Fruit fly (Drosophila melanogaster) whole organism, embryonic: ENCODE measurements around the gene Hrs.

Experiments
- Bteb2 ChIP-seq: fragments of 200-800 bp; sonication (Bioruptor generic); optimal IDR thresholded peaks from 2 replicates; lab custom pipeline; 2016; ENCODE audit warnings: missing biosample characterization, missing genetic modification characterization
- CG10979 ChIP-seq: fragments of 200-800 bp; sonication (Bioruptor generic); optimal IDR thresholded peaks from 2 replicates; lab custom pipeline; 2018; ENCODE audit warnings: missing biosample characterization, mild to moderate bottlenecking, missing genetic modification characterization, moderate library complexity
- CG11247 ChIP-seq: fragments of 200-800 bp; sonication (Bioruptor generic); IDR thresholded peaks from 2 replicates; pipeline ENCODE4 v1.3.6; 2022; ENCODE audit warnings: missing biosample characterization, missing genetic modification characterization
- CG11695 ChIP-seq: fragments of 200-800 bp; sonication (Bioruptor generic); IDR thresholded peaks from 3 replicates; pipeline ENCODE4 v1.3.6; 2022; ENCODE audit warnings: missing biosample characterization, missing genetic modification characterization
- CG14050 ChIP-seq: fragments of 200-800 bp; sonication (Bioruptor generic); IDR thresholded peaks from 3 replicates; pipeline ENCODE4 v1.3.6; 2022; ENCODE audit warnings: missing biosample characterization, missing genetic modification characterization
- CG1647 ChIP-seq: fragments of 200-800 bp; sonication (Bioruptor generic); optimal IDR thresholded peaks from 3 replicates; lab custom pipeline; 2016; ENCODE audit warnings: missing biosample characterization, missing genetic modification characterization
- CG17186 ChIP-seq: fragments of 200-800 bp; sonication (Bioruptor generic); optimal IDR thresholded peaks from 3 replicates; lab custom pipeline; 2017; ENCODE audit warnings: missing biosample characterization, missing genetic modification reagents, missing genetic modification characterization
- CG3281 ChIP-seq: fragments of 200-800 bp; sonication (Bioruptor generic); optimal IDR thresholded peaks from 3 replicates; lab custom pipeline; 2017; ENCODE audit warnings: missing biosample characterization, mild to moderate bottlenecking, missing genetic modification characterization
- CG3726 ChIP-seq: fragments of 200-800 bp; sonication (Bioruptor generic); IDR thresholded peaks from 3 replicates; pipeline ENCODE4, ENCODE4 v1.3.6; 2022; ENCODE audit warnings: missing biosample characterization, missing genetic modification characterization
- CG3847 ChIP-seq: fragments of 200-800 bp; sonication (Bioruptor generic); IDR thresholded peaks from 2 replicates; pipeline ENCODE4 v1.3.6; 2022; ENCODE audit warnings: missing biosample characterization, missing genetic modification characterization
- CG8089 ChIP-seq: fragments of 200-800 bp; sonication (Bioruptor generic); optimal IDR thresholded peaks from 3 replicates; lab custom pipeline; 2016; ENCODE audit warnings: missing biosample characterization, missing genetic modification characterization
- CG8290 ChIP-seq, 3 experiments: fragments of 200-800 bp; sonication (Bioruptor generic); optimal IDR thresholded peaks; 2 replicates each; lab custom pipeline; 2016 to 2019; ENCODE audit warnings: missing biosample characterization in 3 of 3, missing genetic modification characterization in 3 of 3, mild to moderate bottlenecking in 2 of 3, moderate library complexity in 1 of 3
- CG8944 ChIP-seq: fragments of 200-800 bp; sonication (Bioruptor generic); optimal IDR thresholded peaks from 3 replicates; lab custom pipeline; 2016; ENCODE audit warnings: missing biosample characterization, missing genetic modification characterization
- CG9932 ChIP-seq: fragments of 200-800 bp; sonication (Bioruptor generic); IDR thresholded peaks from 2 replicates; pipeline ENCODE4 v1.3.6; 2022; ENCODE audit warnings: missing biosample characterization, missing genetic modification characterization
- D19B ChIP-seq: fragments of 200-800 bp; sonication (Bioruptor generic); optimal IDR thresholded peaks from 2 replicates; lab custom pipeline; 2017; ENCODE audit warnings: missing biosample characterization, mild to moderate bottlenecking, missing genetic modification characterization
- Deaf1 ChIP-seq: fragments of 200-800 bp; optimal IDR thresholded peaks from 3 replicates; lab custom pipeline; 2019; ENCODE audit warnings: missing biosample characterization, mild to moderate bottlenecking, missing genetic modification characterization, moderate library complexity
- Hsf ChIP-seq: fragments of 200-800 bp; sonication (Bioruptor generic); optimal IDR thresholded peaks from 3 replicates; lab custom pipeline; 2016; ENCODE audit warnings: missing biosample characterization, missing genetic modification characterization
- Jarid2 ChIP-seq: fragments of 200-800 bp; sonication (Bioruptor generic); optimal IDR thresholded peaks from 3 replicates; lab custom pipeline; 2017; ENCODE audit warnings: mild to moderate bottlenecking, missing biosample characterization, missing genetic modification reagents, missing genetic modification characterization
- MTF-1 ChIP-seq: fragments of 200-800 bp; sonication (Bioruptor generic); optimal IDR thresholded peaks from 2 replicates; lab custom pipeline; 2018; ENCODE audit warnings: missing biosample characterization, mild to moderate bottlenecking, missing genetic modification characterization, borderline replicate concordance
- Mad ChIP-seq: fragments of 200-800 bp; sonication (Bioruptor generic); optimal IDR thresholded peaks from 2 replicates; lab custom pipeline; 2016; ENCODE audit warnings: missing biosample characterization, missing genetic modification characterization
- NC2α ChIP-seq: fragments of 200-800 bp; sonication (Bioruptor generic); optimal IDR thresholded peaks from 2 replicates; lab custom pipeline; 2016; ENCODE audit warnings: missing biosample characterization, missing genetic modification characterization
- Oli ChIP-seq: fragments of 200-800 bp; sonication (Bioruptor generic); optimal IDR thresholded peaks from 2 replicates; lab custom pipeline; 2018; ENCODE audit warnings: missing biosample characterization, mild to moderate bottlenecking, missing genetic modification characterization, moderate library complexity
- PHDP ChIP-seq: fragments of 200-800 bp; sonication (Bioruptor generic); optimal IDR thresholded peaks from 3 replicates; lab custom pipeline; 2018; ENCODE audit warnings: missing biosample characterization, mild to moderate bottlenecking, missing genetic modification characterization, moderate library complexity
- Ravus ChIP-seq: fragments of 200-800 bp; sonication (Bioruptor generic); IDR thresholded peaks from 2 replicates; pipeline ENCODE4 v1.3.6; 2022; ENCODE audit warnings: missing biosample characterization, missing genetic modification characterization
- Rfx ChIP-seq: fragments of 200-800 bp; sonication (Bioruptor generic); IDR thresholded peaks from 2 replicates; pipeline ENCODE4 v1.3.6; 2022; ENCODE audit warnings: missing biosample characterization, missing genetic modification characterization
- Sox100B ChIP-seq: fragments of 200-800 bp; sonication (Bioruptor generic); optimal IDR thresholded peaks from 3 replicates; lab custom pipeline; 2018; ENCODE audit warnings: missing biosample characterization, mild to moderate bottlenecking, missing genetic modification characterization
- Stat92E ChIP-seq, 3 experiments: fragments of >200 bp in 2 of 3; fragments of 200-800 bp in 1 of 3; sonication (Bioruptor generic) in 1 of 3; optimal IDR thresholded peaks; 2 replicates each; lab custom pipeline; 2017 to 2019; ENCODE audit warnings: missing biosample characterization in 3 of 3, missing genetic modification characterization in 3 of 3, mild to moderate bottlenecking in 1 of 3, moderate library complexity in 1 of 3
- ab ChIP-seq: fragments of 200-800 bp; sonication (Bioruptor generic); optimal IDR thresholded peaks from 2 replicates; lab custom pipeline; 2016; ENCODE audit warnings: missing biosample characterization, missing genetic modification characterization
- amos ChIP-seq: fragments of 200-800 bp; sonication (Bioruptor generic); IDR thresholded peaks from 2 replicates; pipeline ENCODE4 v1.3.6; 2022; ENCODE audit warnings: missing biosample characterization, missing genetic modification characterization; ENCODE audit not compliant: partially characterized antibody
- cad ChIP-seq: fragments of >200 bp; optimal IDR thresholded peaks from 2 replicates; lab custom pipeline; 2017; ENCODE audit warnings: missing biosample characterization, missing genetic modification characterization
- croc ChIP-seq: fragments of 200-800 bp; sonication (Bioruptor generic); conservative IDR thresholded peaks from 3 replicates; pipeline ENCODE4 v1.3.6; 2022; ENCODE audit warnings: missing biosample characterization, missing genetic modification characterization
- dan ChIP-seq: fragments of 200-800 bp; sonication (Bioruptor generic); IDR thresholded peaks from 2 replicates; pipeline ENCODE4 v1.3.6; 2022; ENCODE audit warnings: missing biosample characterization, missing genetic modification characterization
- dpn ChIP-seq, 2 experiments: fragments of 200-800 bp; sonication (Bioruptor generic); optimal IDR thresholded peaks; 3 replicates each; lab custom pipeline; 2016; ENCODE audit warnings: missing biosample characterization in 2 of 2, missing genetic modification characterization in 2 of 2
- esg ChIP-seq: fragments of 200-800 bp; sonication (Bioruptor generic); conservative IDR thresholded peaks from 2 replicates; pipeline ENCODE4 v1.3.6; 2022; ENCODE audit warnings: missing biosample characterization, missing genetic modification characterization
- eyg ChIP-seq: fragments of 200-800 bp; sonication (Bioruptor generic); optimal IDR thresholded peaks from 3 replicates; lab custom pipeline; 2016; ENCODE audit warnings: missing biosample characterization, missing genetic modification characterization
- gsb ChIP-seq: fragments of 200-800 bp; sonication (Bioruptor generic); IDR thresholded peaks from 2 replicates; pipeline ENCODE4 v1.3.6; 2022; ENCODE audit warnings: missing biosample characterization, missing genetic modification characterization
- gt ChIP-seq: fragments of 200-800 bp; sonication (Bioruptor generic); IDR thresholded peaks from 2 replicates; pipeline ENCODE4 v1.3.6; 2022; ENCODE audit warnings: missing biosample characterization, missing genetic modification characterization
- lilli ChIP-seq: fragments of 200-800 bp; sonication (Bioruptor generic); optimal IDR thresholded peaks from 3 replicates; lab custom pipeline; 2016; ENCODE audit warnings: missing biosample characterization, missing genetic modification characterization
- maf-S ChIP-seq: fragments of 200-800 bp; sonication (Bioruptor generic); optimal IDR thresholded peaks from 2 replicates; lab custom pipeline; 2016; ENCODE audit warnings: missing biosample characterization, missing genetic modification characterization
- nerfin-1 ChIP-seq: fragments of 200-800 bp; sonication (Bioruptor generic); optimal IDR thresholded peaks from 3 replicates; lab custom pipeline; 2019; ENCODE audit warnings: missing biosample characterization, mild to moderate bottlenecking, missing genetic modification characterization, moderate library complexity
- nmo ChIP-seq: fragments of 200-800 bp; sonication (Bioruptor generic); optimal IDR thresholded peaks from 2 replicates; lab custom pipeline; 2018; ENCODE audit warnings: missing biosample characterization, mild to moderate bottlenecking, missing genetic modification characterization, moderate library complexity
- oc ChIP-seq: fragments of 200-800 bp; sonication (Bioruptor generic); optimal IDR thresholded peaks from 2 replicates; lab custom pipeline; 2018; ENCODE audit warnings: missing biosample characterization, mild to moderate bottlenecking, missing genetic modification characterization, moderate library complexity
- peb ChIP-seq: fragments of 200-800 bp; sonication (Bioruptor generic); IDR thresholded peaks from 2 replicates; pipeline ENCODE4 v1.3.6; 2022; ENCODE audit warnings: missing biosample characterization, missing genetic modification characterization
- ssp ChIP-seq: fragments of 200-800 bp; sonication (Bioruptor generic); IDR thresholded peaks from 2 replicates; pipeline ENCODE4 v1.3.6; 2022; ENCODE audit warnings: missing biosample characterization, missing genetic modification characterization
- twi ChIP-seq: fragments of 200-800 bp; optimal IDR thresholded peaks from 2 replicates; lab custom pipeline; 2019; ENCODE audit warnings: missing biosample characterization, mild to moderate bottlenecking, missing genetic modification characterization, moderate library complexity
- unc-4 ChIP-seq: fragments of 200-800 bp; sonication (Bioruptor generic); IDR thresholded peaks from 2 replicates; pipeline ENCODE4 v1.3.6; 2022; ENCODE audit warnings: missing biosample characterization, missing genetic modification characterization; ENCODE audit not compliant: partially characterized antibody
- vfl ChIP-seq: fragments of 200-800 bp; sonication (Bioruptor generic); optimal IDR thresholded peaks from 2 replicates; lab custom pipeline; 2016; ENCODE audit warnings: missing biosample characterization, missing genetic modification characterization
- vvl ChIP-seq: fragments of 200-800 bp; sonication (Bioruptor generic); IDR thresholded peaks from 2 replicates; pipeline ENCODE4 v1.3.6; 2022; ENCODE audit warnings: missing biosample characterization, missing genetic modification characterization
- wek ChIP-seq: fragments of 200-800 bp; sonication (Bioruptor generic); optimal IDR thresholded peaks from 3 replicates; lab custom pipeline; 2018; ENCODE audit warnings: missing biosample characterization, mild to moderate bottlenecking, missing genetic modification characterization, moderate library complexity

Hrs gene

DNA sequence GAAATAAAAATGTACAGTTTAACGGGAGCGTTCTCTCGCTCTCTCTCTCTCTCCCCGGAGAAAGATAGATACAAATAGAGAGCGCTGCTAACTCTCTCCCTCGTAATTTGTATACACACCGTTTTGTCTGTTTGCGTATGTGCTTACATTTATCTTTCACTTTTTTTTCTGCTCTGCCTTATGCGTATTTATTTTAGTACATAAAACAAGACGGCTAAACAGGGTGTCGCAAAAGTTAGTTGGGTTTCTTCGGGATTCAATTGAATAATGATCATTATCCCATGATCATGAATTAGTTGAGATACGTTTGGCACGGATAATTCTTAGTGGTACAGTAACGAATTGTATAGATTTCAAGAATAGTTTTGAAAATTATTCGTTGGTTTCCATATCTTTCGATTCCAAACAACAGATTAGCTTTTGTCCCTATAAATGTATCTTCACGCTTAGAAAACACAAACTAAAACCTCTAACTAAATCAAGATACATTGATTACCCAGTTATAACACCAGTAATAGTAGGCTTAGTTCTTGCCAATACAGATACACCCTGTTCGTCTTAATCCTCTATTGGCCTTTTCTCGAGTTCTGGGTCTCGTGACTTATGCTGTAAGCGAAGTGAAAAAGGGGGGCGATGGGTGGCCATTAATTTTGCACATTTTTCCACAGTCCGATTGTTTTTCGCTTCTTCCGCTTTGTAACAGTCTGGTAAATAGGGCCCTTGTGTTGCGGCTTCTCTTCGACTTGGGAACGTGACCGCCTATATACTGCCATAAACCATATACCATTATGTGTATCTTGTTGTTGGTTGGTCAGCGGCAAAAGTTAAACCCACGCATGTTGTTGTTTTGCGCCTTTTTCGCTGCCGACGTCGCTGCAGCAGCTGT is 14.9 kb downstream of the Hrs start (continued):
- TF ChIP-seq nmo (GFP tag; lab: Kevin White, UChicago) (peak; percentile 77), maf-S (GFP tag; lab: Kevin White, UChicago) (peak; percentile 14), Mad (GFP tag; lab: Kevin White, UChicago) (peak; percentile 42), dpn (GFP tag; optimal IDR thresholded peaks at IDR 0.05; lab: Kevin White, UChicago) (peak; percentile 74 to 78), eyg (peak; percentile 31), vvl (GFP tag; lab: Robert Waterston, UW) (no peak), dan (GFP tag; lab: Robert Waterston, UW) (no peak), CG3281 (GFP tag; lab: Kevin White, UChicago) (peak; percentile 92), CG3847 (GFP tag; lab: Robert Waterston, UW) (no peak), CG8944 (GFP tag; lab: Kevin White, UChicago) (peak; percentile 49), CG9932 (no peak), CG8089 (peak; percentile 59), D19B (GFP tag; lab: Kevin White, UChicago) (peak; percentile 80), ab (no peak), CG1647 (peak; percentile 58), oc (peak; percentile 85), CG17186 (GFP tag; lab: Kevin White, UChicago) (peak; percentile 36), peb (GFP tag; lab: Robert Waterston, UW) (no peak), Rfx (no peak), ssp (GFP tag; lab: Robert Waterston, UW) (no peak), cad (peak; percentile 8), vfl (GFP tag; lab: Kevin White, UChicago) (peak; percentile 38), unc-4 (GFP tag; lab: Robert Waterston, UW) (no peak), gsb (GFP tag; lab: Robert Waterston, UW) (no peak), Deaf1 (peak; percentile 50), croc (GFP tag; lab: Robert Waterston, UW) (no peak; the same call in 2 of the 3 replicates), CG11695 (GFP tag; lab: Robert Waterston, UW) (no peak), Oli (tag; lab: Kevin White, UChicago) (peak; percentile 89), CG14050 (GFP tag; lab: Robert Waterston, UW) (no peak), MTF-1 (GFP tag; lab: Kevin White, UChicago) (peak; percentile 82), twi (tag; lab: Kevin White, UChicago) (peak; percentile 54), nerfin-1 (tag; lab: Kevin White, UChicago) (peak; percentile 70), amos (no peak), Hsf (GFP tag; lab: Kevin White, UChicago) (peak; percentile 72), wek (GFP tag; lab: Kevin White, UChicago) (peak; percentile 89), CG11247 (GFP tag; lab: Robert Waterston, UW) (no peak), Bteb2 (GFP tag; lab: Kevin White, UChicago) (peak; percentile 66), gt (GFP tag; lab: Robert Waterston, UW) (no peak), Ravus (GFP tag; lab: Robert Waterston, UW) (no peak), CG8290 (GFP tag; optimal IDR thresholded peaks at IDR 0.05; lab: Kevin White, UChicago) (peak; percentile 32), CG8290 (tag; optimal IDR thresholded peaks at IDR 0.05; lab: Kevin White, UChicago) (peak; percentile 39 to 76), Sox100B (peak; percentile 91), esg (GFP tag; lab: Robert Waterston, UW) (no peak), Stat92E (GFP tag; optimal IDR thresholded peaks at IDR 0.05; lab: Kevin White, UChicago) (no peak), CG3726 (no peak), NC2α (GFP tag; lab: Kevin White, UChicago) (peak; percentile 65), CG10979 (peak; percentile 72), Jarid2 (GFP tag; lab: Kevin White, UChicago) (peak; percentile 56), lilli (peak; percentile 79), PHDP (tag; lab: Kevin White, UChicago) (peak; percentile 86)
